Worm (Caenorhabditis elegans) whole organism, early embryonic: Measurements from ENCODE around the gene ubxn-3.

ENCODE experiments used
- aly-1 ChIP-seq: sonication (generic microtip); optimal IDR thresholded peaks from 2 replicates; lab custom pipeline; 2016; ENCODE audit warnings: missing genetic modification characterization, missing compliant biosample characterization
- ama-1 ChIP-seq: fragments of 150-350 bp; optimal IDR thresholded peaks from 2 replicates; lab custom pipeline; 2014

- TF ChIP-seq aly-1 (tag; lab: Kevin White, UChicago) (no peak), ama-1 (lab: Kevin White, UChicago) (no peak)
Observed at ce11 chrII:194458-194857, 26.0 kb downstream of the ubxn-3 start, which contains the start of gene abu-11.
